Worm (Caenorhabditis elegans): ENCODE data around the gene gpcp-2.

The gpcp-2 gene

DNA sequence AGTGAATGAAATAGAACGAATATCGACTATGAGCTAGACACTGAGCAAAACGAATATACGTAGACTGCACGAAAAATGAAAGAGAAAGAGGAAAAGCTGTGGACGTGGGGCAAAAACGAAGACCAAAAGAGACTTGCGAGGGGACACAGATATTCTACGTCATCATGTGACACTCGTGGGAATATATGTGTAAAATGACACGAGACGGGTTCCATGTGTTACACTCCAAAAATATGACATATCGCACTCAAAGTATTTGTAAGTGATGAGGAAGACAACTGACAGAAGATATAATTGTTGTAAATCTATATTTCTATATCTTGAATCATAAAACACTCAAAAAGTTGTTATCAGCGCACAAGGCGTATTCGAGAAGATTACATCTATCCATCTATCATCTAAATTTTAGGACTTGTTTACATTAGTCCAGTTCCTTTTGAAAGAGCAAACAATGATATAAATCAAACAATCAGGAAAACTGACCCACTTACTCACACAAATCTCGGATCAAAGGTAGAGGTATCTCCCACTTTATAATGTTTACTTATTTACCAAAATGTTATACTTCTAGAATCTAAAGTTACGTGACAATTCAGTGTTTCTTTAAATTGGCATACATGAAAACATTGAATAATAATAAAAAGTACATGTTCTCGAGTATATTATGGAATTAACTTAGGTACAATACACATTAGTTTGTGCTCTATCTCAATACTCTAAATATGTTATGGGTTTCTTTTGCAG is 1.2 kb downstream of the gpcp-2 start:
- no peak for TF ChIP-seq unc-62 (GFP tag; optimal IDR thresholded peaks at IDR 0.05)

DNA sequence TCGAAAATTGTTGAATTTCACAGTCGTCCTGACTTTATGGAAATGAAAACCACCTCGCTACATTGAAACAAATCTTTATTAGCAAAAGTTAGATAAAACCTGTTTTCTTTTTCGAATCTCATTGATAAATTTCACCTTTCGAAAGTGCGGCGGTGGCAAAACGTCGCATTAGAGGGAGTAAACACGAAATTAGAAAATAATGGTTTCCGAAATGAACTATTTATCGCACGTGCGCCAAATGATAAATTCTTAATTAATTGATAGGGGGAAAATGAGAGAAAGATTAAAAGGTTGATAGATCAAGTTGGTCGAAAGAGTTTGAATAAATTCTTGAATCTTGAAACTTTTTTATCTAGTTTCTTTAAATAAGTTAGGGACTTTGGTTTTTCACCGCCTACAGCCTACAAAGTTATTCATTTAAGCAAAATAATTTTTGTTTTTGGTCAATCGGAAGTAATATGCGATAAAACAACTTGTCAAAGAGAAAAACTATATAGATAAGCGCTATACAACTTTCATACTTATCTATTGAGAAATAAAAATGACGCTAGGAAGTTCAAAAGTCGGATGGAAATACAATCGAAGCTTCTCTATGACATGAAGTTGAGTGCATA is 2.1 kb downstream of the gpcp-2 start:
- no peak for TF ChIP-seq unc-62 (GFP tag; optimal IDR thresholded peaks at IDR 0.05)

DNA sequence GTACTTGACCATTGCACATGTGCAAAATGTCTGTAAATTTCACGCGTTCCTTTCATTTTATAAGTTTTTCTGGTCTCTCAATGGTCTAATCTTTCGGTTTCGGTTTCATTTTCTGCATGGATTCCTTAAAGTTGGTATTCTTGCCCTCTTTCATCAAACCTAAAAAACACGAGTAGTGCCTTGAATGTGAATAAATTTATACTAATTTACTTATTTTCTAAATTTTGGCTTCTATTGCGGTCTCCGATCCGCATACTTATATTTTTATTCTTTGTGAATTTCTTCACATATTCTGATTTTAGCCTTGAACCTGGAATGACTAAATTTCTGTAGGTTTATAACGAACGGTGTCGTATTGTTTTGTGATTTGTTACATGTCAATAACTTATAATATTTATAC is 7.2 kb downstream of the gpcp-2 start, which contains the start of gene pdha-1:
TSS of gene pdha-1 (plus strand) at position 301 of the 400 bp plus-strand sequence.
- TF ChIP-seq unc-62 (GFP tag; optimal IDR thresholded peaks at IDR 0.05), result no peak

DNA sequence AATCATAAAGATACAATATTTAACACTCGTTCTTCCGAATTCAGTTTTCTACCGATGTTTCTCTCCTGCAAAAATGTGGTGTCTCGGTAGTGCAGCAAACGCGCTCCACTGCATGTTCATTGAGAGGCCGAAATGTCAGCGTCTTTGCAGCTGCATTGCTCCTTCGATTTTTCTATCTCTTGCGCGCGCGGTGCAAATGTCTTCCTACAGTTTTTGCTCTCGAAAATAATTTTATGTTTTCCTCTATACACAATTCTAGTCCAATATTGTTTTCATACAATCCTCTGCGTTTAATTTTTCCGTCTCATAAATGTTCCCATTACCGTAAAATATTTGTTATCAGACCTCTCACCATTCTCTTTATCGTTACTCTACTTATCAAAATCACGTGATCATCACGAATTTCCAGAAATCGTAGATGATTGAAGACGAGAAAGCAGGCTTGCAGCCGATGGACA is 10.8 kb downstream of the gpcp-2 start, which contains the start of gene ufd-2:
TSS of gene ufd-2 (plus strand) at position 408 of the 458 bp plus-strand sequence.
- no peak for TF ChIP-seq unc-62 (GFP tag; optimal IDR thresholded peaks at IDR 0.05)

DNA sequence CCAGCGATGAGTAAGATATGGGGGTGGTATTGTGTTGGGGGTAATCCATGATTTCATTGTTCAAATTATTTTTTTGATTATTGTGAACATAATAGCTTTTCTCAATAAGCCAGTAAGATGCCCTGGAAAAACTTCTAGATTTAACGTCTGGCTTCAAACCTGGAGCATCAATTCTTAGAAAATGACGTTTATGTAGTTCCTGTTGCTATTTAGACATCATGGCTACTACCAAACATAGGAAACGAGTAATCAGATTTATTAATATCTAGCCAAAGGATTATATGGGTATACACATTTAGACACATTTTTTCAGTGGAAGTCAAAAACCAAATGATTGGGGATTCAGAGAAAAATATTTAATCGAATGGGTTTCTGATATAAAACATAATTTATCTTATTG is 13.6 kb downstream of the gpcp-2 start:
- no peak for TF ChIP-seq unc-62 (GFP tag; optimal IDR thresholded peaks at IDR 0.05)

DNA sequence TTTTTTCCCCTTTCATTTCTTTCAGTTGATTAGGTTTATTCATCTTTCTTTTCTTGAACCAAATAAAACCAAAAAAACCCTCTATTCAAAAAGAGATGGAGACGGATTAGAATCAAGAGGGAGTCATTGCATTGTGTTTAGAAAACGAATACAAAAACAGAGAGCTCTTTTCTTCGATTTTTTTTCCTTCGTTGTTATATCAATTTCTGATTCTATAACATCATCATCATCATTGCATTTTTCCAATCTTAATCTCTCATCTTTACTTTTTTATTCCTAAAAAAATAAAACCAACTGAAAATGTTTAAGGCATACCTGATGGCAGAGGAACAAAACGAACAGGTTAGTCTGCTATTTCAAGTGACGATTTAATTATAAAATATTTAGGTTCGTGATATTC is 14.4 kb downstream of the gpcp-2 start, which contains the start of gene T05H10.8:
TSS of gene T05H10.8 (plus strand) at position 301 of the 400 bp plus-strand sequence.
- no peak for TF ChIP-seq unc-62 (GFP tag; optimal IDR thresholded peaks at IDR 0.05)

DNA sequence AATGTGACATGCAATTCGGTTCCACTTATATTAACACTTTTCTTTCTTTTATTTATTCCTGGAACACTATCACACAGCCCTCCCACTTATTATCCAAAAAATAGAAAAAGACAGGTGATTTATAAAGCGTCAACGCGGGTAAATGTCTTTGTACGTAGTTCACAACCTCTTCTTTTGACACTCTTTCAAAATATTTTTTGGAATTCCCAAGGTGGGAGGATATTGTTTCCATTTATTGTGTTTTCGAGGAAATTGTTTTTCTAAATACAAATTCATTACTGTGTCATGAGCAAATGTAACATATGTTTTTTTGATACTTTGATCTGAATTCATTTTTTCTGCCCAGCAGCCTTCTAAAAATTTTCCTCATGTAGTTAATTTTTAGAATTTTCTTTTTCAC is 15.3 kb downstream of the gpcp-2 start:
- no peak for TF ChIP-seq unc-62 (GFP tag; optimal IDR thresholded peaks at IDR 0.05)

DNA sequence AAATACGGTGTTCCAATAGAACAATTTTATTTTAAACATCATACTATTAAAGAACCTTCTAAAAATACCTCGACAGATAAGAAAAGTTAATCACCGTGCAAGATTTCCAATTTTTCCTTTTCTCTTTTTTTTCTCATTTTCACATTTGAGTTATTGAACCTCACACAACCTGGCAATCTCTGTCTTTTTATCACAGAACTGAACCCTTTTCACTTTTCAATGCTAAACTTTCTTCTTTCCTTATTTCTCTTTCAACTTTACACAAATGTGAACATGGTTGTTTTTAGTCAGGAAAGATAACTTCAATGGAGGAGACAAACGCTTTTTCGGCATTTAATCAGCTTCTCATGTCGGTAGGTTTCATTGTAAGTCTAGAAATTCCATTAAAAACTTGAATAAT is 20.3 kb downstream of the gpcp-2 start, which contains the start of gene T05H10.4:
TSS of gene T05H10.4 (plus strand) at position 301 of the 400 bp plus-strand sequence.
- no peak for TF ChIP-seq unc-62 (GFP tag; optimal IDR thresholded peaks at IDR 0.05)

DNA sequence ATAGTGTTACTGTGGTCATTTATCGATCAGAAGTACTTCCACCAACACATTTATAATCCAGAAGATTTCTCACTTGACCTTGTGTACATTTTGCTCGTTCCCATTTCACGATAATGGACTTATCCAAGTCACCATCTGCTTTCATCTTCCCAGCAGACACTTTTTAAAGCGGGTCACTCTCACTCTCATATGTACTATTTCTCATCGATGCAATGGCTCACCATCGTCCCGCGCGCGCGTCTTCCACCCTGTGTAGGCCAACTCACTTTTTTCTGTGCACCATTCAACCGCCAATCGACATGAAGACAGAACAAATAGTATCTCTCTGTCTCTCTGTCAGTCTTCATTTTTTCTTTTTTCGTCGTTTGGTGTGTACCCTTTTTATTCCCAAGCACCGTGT is 21.0 kb downstream of the gpcp-2 start:
- TF ChIP-seq unc-62 (GFP tag; optimal IDR thresholded peaks at IDR 0.05), result no peak

DNA sequence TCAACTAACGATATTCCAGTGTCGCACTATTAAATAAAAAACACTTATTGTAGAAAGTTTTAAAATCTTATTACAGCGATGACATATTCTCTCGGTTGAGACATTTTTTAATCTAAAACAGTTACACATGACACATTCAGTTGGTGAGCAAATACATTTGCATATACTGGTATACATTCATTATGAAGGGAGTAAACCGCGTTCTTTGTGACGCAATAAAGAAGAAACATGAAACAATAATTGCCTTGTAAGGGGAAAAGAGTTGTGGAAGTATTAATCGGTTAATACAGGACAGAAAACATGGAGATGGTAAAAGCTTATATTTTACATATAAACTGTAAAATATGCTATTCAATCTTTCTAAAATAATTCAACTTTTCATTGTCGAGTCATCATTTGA is 21.8 kb downstream of the gpcp-2 start:
- TF ChIP-seq unc-62 (GFP tag; optimal IDR thresholded peaks at IDR 0.05), result no peak

DNA sequence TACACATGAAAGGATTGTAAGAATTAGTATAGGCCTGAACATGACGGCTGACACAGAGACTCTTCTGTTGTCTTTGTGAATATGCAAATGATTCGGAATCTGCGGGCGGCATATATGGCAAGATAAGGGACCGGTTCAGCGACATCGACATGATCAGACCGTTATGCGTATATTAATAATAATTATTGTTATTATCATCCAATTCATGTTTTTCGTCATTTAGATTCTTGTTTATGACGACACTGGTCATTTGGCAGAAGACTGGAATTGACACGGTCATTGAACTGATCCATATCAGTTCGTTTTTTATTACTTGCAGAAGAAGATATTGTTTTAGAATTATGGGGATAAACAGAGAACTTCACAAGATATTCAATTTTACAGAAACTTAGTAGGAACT is 22.7 kb downstream of the gpcp-2 start, which contains the start of gene mtre-1:
TSS of gene mtre-1 (minus strand) at position 101 of the 400 bp plus-strand sequence.
- no peak for TF ChIP-seq unc-62 (GFP tag; optimal IDR thresholded peaks at IDR 0.05)

DNA sequence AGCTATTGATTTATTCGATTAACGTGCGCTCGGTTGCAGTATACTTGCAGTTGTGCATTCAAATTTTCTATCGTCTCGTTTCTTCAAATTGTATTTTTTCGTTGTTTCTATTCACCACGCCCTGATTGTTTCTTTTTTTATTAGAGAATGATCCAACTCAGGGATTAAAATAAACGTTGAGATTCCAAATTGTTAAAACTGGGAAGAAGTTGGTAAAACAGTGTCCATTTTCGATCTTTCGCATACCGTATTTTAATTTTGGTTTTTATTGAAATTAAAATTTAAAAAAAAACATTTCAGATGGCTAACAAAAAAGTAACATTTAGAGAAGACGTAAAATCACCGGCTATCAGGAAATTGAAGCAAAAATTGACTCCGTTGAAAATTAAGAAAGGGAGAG is 25.9 kb downstream of the gpcp-2 start, which contains the start of gene apn-1:
TSS of gene apn-1 (plus strand) at position 301 of the 400 bp plus-strand sequence.
- no peak for TF ChIP-seq unc-62 (GFP tag; optimal IDR thresholded peaks at IDR 0.05)

DNA sequence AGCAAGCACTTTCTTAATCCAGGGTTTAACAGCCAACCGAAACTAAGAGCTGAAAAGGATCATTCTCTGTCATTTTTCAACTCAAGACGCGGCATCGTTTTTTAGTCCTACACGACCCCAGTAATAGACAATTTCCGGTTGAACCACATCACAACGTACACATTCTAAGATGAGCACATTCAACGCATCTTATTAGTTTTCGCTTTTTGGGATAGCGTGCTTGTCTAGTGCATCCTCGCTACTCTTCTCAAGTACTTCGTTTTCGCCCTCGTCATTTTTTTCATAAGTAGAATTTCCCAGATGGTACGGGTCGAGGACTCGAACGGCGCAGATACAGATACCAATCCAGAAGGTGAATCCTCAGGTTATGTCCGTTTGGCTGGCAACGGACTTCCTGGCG is 30.9 kb downstream of the gpcp-2 start, which contains the start of gene T05H10.1:
TSS of gene T05H10.1 (plus strand) at position 301 of the 400 bp plus-strand sequence.
- no peak for TF ChIP-seq unc-62 (GFP tag; optimal IDR thresholded peaks at IDR 0.05)

DNA sequence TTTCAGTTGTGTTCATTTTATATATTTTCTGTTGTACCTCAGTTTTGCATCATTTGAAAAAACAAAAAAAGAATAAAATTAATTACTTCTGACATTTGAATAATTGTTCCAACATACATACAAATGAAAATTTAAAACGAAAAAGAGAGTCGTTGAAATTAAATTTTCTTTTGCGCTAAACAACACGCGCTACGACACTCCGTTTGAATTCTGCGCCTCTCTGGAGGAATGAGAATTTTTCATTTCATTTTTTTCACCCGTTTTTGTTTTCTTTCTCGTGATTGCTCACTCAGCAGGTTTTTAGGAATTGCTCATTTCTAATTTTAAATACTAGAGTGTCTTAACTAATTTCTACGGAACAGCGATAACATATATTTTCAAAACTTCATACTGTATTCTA is 31.5 kb downstream of the gpcp-2 start:
- TF ChIP-seq unc-62 (GFP tag; optimal IDR thresholded peaks at IDR 0.05), result no peak

DNA sequence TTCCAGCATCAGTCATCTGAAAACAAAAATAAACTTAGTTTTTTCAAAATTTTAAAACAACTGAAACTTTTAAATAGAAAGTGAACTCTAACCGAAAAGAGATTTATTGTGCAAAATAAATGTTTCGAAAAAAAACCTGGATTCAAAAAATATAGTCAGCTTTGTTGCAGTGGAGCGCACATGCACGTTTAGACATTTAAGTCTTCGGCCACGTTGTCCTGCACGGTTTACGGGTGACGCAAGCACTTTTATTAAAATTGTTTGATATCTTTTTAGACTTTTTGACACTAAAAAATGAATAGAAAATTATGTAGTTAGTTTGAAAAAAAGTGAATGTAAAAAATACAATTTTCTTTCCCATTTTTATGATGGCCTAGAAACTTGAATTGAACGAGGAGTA is 33.8 kb downstream of the gpcp-2 start, which contains the start of the genes ubh-4 and algn-6:
TSS of gene ubh-4 (minus strand) at position 182 of the 400 bp plus-strand sequence.
TSS of gene algn-6 (plus strand) at position 387 of the 400 bp plus-strand sequence.
- TF ChIP-seq unc-62 (GFP tag; optimal IDR thresholded peaks at IDR 0.05), result no peak

DNA sequence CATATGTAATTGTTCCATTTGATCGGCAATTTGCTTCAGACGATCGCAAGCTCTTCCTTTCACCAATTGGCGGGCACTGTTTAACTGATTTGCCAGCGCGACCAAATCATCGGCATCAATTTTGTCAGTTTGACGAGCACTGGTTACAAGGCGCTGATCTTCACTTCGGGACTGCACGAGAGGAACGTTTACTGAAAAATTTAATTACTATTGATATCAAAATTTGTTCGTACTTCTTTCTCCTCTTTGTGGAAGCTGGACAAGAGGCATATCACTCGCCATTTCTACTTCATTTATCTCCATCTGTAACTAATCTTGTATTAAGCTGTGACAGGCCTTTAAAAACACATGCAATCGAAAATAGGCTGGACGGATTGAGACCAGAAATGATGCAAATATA is 35.3 kb downstream of the gpcp-2 start, which contains the start of gene C08B11.9:
TSS of gene C08B11.9 (minus strand) at position 307 of the 400 bp plus-strand sequence.
- no peak for TF ChIP-seq unc-62 (GFP tag; optimal IDR thresholded peaks at IDR 0.05)
